Worm (Caenorhabditis elegans) whole organism, mixed stage, embryonic: Measurements from ENCODE around the gene C13A2.12.

Experiments
- M03D4.4 ChIP-seq: sonication (generic microtip); optimal IDR thresholded peaks from 2 replicates; lab custom pipeline; 2017; ENCODE audit warnings: mild to moderate bottlenecking, missing genetic modification characterization, missing compliant biosample characterization
- bed-3 ChIP-seq: fragments of 200-800 bp; sonication (Bioruptor generic); optimal IDR thresholded peaks from 3 replicates; lab custom pipeline; 2018; ENCODE audit warnings: mild to moderate bottlenecking, missing genetic modification characterization, moderate library complexity, missing compliant biosample characterization
- blmp-1 ChIP-seq: fragments of 150-350 bp; optimal IDR thresholded peaks from 2 replicates; lab custom pipeline; 2014; ENCODE audit warnings: missing biosample characterization, missing genetic modification characterization
- ceh-39 ChIP-seq: fragments of 150-350 bp; optimal IDR thresholded peaks from 2 replicates; lab custom pipeline; 2014; ENCODE audit warnings: missing biosample characterization, missing genetic modification characterization
- ceh-43 ChIP-seq: fragments of 200-800 bp; sonication (Bioruptor generic); optimal IDR thresholded peaks from 2 replicates; lab custom pipeline; 2018; ENCODE audit warnings: mild to moderate bottlenecking, missing genetic modification characterization, moderate library complexity, missing compliant biosample characterization
- ceh-83 ChIP-seq: fragments of 200-800 bp; sonication (Bioruptor generic); optimal IDR thresholded peaks from 2 replicates; lab custom pipeline; 2018; ENCODE audit warnings: mild to moderate bottlenecking, missing genetic modification characterization, missing compliant biosample characterization
- ces-1 ChIP-seq: fragments of 150-350 bp; optimal IDR thresholded peaks from 2 replicates; lab custom pipeline; 2014; ENCODE audit warnings: missing biosample characterization, missing genetic modification reagents, missing genetic modification characterization
- cnd-1 ChIP-seq: fragments of 200-800 bp; sonication (Bioruptor generic); optimal IDR thresholded peaks from 2 replicates; lab custom pipeline; 2018; ENCODE audit warnings: mild to moderate bottlenecking, missing genetic modification characterization, missing compliant biosample characterization
- drap-1 ChIP-seq: fragments of 200-800 bp; sonication (Bioruptor generic); optimal IDR thresholded peaks from 3 replicates; lab custom pipeline; 2018; ENCODE audit warnings: mild to moderate bottlenecking, missing genetic modification characterization, missing compliant biosample characterization
- elt-1 ChIP-seq: sonication (generic microtip); optimal IDR thresholded peaks from 2 replicates; lab custom pipeline; 2017; ENCODE audit warnings: missing genetic modification characterization, mild to moderate bottlenecking, missing compliant biosample characterization, antibody characterized with exemption, moderate library complexity, borderline replicate concordance; ENCODE audit not compliant: insufficient read depth
- elt-3 ChIP-seq: fragments of 150-350 bp; optimal IDR thresholded peaks from 2 replicates; lab custom pipeline; 2014; ENCODE audit warnings: missing biosample characterization, missing genetic modification characterization
- flh-1 ChIP-seq: fragments of 200-800 bp; sonication (Bioruptor generic); optimal IDR thresholded peaks from 2 replicates; lab custom pipeline; 2018; ENCODE audit warnings: mild to moderate bottlenecking, missing genetic modification characterization, moderate library complexity, missing compliant biosample characterization
- ham-2 ChIP-seq: fragments of 200-800 bp; sonication (Bioruptor generic); optimal IDR thresholded peaks from 2 replicates; lab custom pipeline; 2018; ENCODE audit warnings: mild to moderate bottlenecking, missing genetic modification characterization, missing compliant biosample characterization
- hlh-1 ChIP-seq: fragments of 150-350 bp; optimal IDR thresholded peaks from 2 replicates; lab custom pipeline; 2014; ENCODE audit warnings: missing biosample characterization, missing genetic modification reagents, missing genetic modification characterization
- lin-13 ChIP-seq: fragments of 150-350 bp; optimal IDR thresholded peaks from 2 replicates; lab custom pipeline; 2014; ENCODE audit warnings: missing biosample characterization, missing genetic modification characterization
- lin-32 ChIP-seq: fragments of 200-800 bp; sonication (Bioruptor generic); optimal IDR thresholded peaks from 2 replicates; lab custom pipeline; 2018; ENCODE audit warnings: mild to moderate bottlenecking, missing genetic modification characterization, missing compliant biosample characterization
- lsy-2 ChIP-seq: fragments of 150-350 bp; optimal IDR thresholded peaks from 2 replicates; lab custom pipeline; 2014; ENCODE audit warnings: missing biosample characterization, missing genetic modification characterization
- mab-5 ChIP-seq: fragments of 150-350 bp; optimal IDR thresholded peaks from 2 replicates; lab custom pipeline; 2014; ENCODE audit warnings: missing biosample characterization, missing genetic modification characterization
- mep-1 ChIP-seq: fragments of 150-350 bp; optimal IDR thresholded peaks from 2 replicates; lab custom pipeline; 2017; ENCODE audit warnings: missing biosample characterization, missing genetic modification reagents, missing genetic modification characterization, inconsistent platforms
- mls-2 ChIP-seq: sonication (generic microtip); optimal IDR thresholded peaks from 2 replicates; lab custom pipeline; 2016; ENCODE audit warnings: mild to moderate bottlenecking, missing genetic modification characterization, moderate library complexity, missing compliant biosample characterization
- nhr-12 ChIP-seq: fragments of 150-350 bp; optimal IDR thresholded peaks from 2 replicates; lab custom pipeline; 2014; ENCODE audit warnings: missing biosample characterization, missing genetic modification characterization
- nhr-2 ChIP-seq: fragments of 150-350 bp; optimal IDR thresholded peaks from 2 replicates; lab custom pipeline; 2014; ENCODE audit warnings: missing biosample characterization, missing genetic modification characterization
- nhr-237 ChIP-seq: fragments of 150-350 bp; optimal IDR thresholded peaks from 2 replicates; lab custom pipeline; 2014; ENCODE audit warnings: missing biosample characterization, missing genetic modification characterization
- nhr-28 ChIP-seq: fragments of 150-350 bp; optimal IDR thresholded peaks from 2 replicates; lab custom pipeline; 2014; ENCODE audit warnings: missing biosample characterization, missing genetic modification characterization
- nhr-76 ChIP-seq: sonication (generic microtip); optimal IDR thresholded peaks from 2 replicates; lab custom pipeline; 2017; ENCODE audit warnings: missing biosample characterization, missing genetic modification characterization
- pha-4 ChIP-seq: fragments of 150-350 bp; optimal IDR thresholded peaks from 2 replicates; lab custom pipeline; 2018; ENCODE audit warnings: missing biosample characterization, missing genetic modification reagents, missing genetic modification characterization
- sem-2 ChIP-seq: fragments of 200-800 bp; sonication (Bioruptor generic); optimal IDR thresholded peaks from 2 replicates; lab custom pipeline; 2018; ENCODE audit warnings: mild to moderate bottlenecking, missing genetic modification characterization, missing compliant biosample characterization
- snpc-4 ChIP-seq: fragments of 150-350 bp; optimal IDR thresholded peaks from 2 replicates; lab custom pipeline; 2014; ENCODE audit warnings: missing biosample characterization, missing genetic modification characterization
- sptf-1 ChIP-seq: sonication (generic microtip); optimal IDR thresholded peaks from 2 replicates; lab custom pipeline; 2017; ENCODE audit warnings: mild to moderate bottlenecking, missing genetic modification characterization, moderate library complexity, missing compliant biosample characterization
- tbx-8 ChIP-seq: fragments of 200-800 bp; sonication (Bioruptor generic); optimal IDR thresholded peaks from 2 replicates; lab custom pipeline; 2018; ENCODE audit warnings: mild to moderate bottlenecking, missing genetic modification characterization, moderate library complexity, missing compliant biosample characterization
- unc-120 ChIP-seq: sonication (generic microtip); optimal IDR thresholded peaks from 2 replicates; lab custom pipeline; 2017; ENCODE audit warnings: missing genetic modification characterization, missing compliant biosample characterization; ENCODE audit not compliant: poor library complexity, severe bottlenecking
- unc-39 ChIP-seq: fragments of 150-350 bp; optimal IDR thresholded peaks from 2 replicates; lab custom pipeline; 2014; ENCODE audit warnings: missing biosample characterization, missing genetic modification characterization
- unc-62 ChIP-seq: fragments of 150-350 bp; optimal IDR thresholded peaks from 2 replicates; lab custom pipeline; 2014; ENCODE audit warnings: missing biosample characterization, missing genetic modification reagents, missing genetic modification characterization
- zip-8 ChIP-seq: fragments of 150-350 bp; optimal IDR thresholded peaks from 2 replicates; lab custom pipeline; 2014; ENCODE audit warnings: missing biosample characterization, missing genetic modification characterization
- ztf-11 ChIP-seq: fragments of 150-350 bp; optimal IDR thresholded peaks from 2 replicates; lab custom pipeline; 2014; ENCODE audit warnings: missing biosample characterization, missing genetic modification characterization

C13A2.12 gene

ce11 chrV:7230847-7231246, 28.2 kb upstream of the C13A2.12 start, which contains the start of the genes gei-6 and krr-1 (continued):
- TF ChIP-seq elt-3 (tag; lab: Kevin White, UChicago) (peak; percentile 1), snpc-4 (tag; lab: Kevin White, UChicago) (no peak), mep-1 (tag; lab: Kevin White, UChicago) (peak; percentile 82), nhr-237 (peak; percentile 39), elt-1 (tag; lab: Kevin White, UChicago) (peak; percentile 60)

- TF ChIP-seq cnd-1 (tag; lab: Kevin White, UChicago), result no peak
- no peak for TF ChIP-seq mep-1 (tag; lab: Kevin White, UChicago)
- TF ChIP-seq blmp-1 (tag; lab: Kevin White, UChicago), result no peak
- no peak for TF ChIP-seq sptf-1 (tag; lab: Kevin White, UChicago)
- TF ChIP-seq nhr-237, result no peak
- no peak for TF ChIP-seq ces-1 (GFP tag; lab: Kevin White, UChicago)
- TF ChIP-seq zip-8 (tag; lab: Kevin White, UChicago), result no peak
- no peak for TF ChIP-seq mab-5
- TF ChIP-seq M03D4.4 (tag; lab: Kevin White, UChicago), result no peak
- no peak for TF ChIP-seq lsy-2 (tag; lab: Kevin White, UChicago)
- no peak for TF ChIP-seq lin-13 (tag; lab: Kevin White, UChicago)
- TF ChIP-seq elt-1 (tag; lab: Kevin White, UChicago), result no peak
- no peak for TF ChIP-seq tbx-8 (GFP tag; lab: Kevin White, UChicago)
- no peak for TF ChIP-seq lin-32 (GFP tag; lab: Kevin White, UChicago)
These were observed 27.5 kb upstream of the C13A2.12 start for ce11 chrV:7231524-7231923.

ce11 chrV:7234726-7235125, 24.3 kb upstream of the C13A2.12 start, which contains the start of gene C05C8.5:
Gene C05C8.5, minus strand, starts transcription at chrV:7234826.
- TF ChIP-seq mab-5 (no peak), unc-62 (GFP tag; lab: Kevin White, UChicago) (no peak), pha-4 (tag; lab: Kevin White, UChicago) (no peak)

- no peak for TF ChIP-seq cnd-1 (tag; lab: Kevin White, UChicago)
- TF ChIP-seq unc-120 (tag; lab: Kevin White, UChicago), result no peak
These were observed 22.4 kb upstream of the C13A2.12 start for ce11 chrV:7236694-7237093.

- TF ChIP-seq M03D4.4 (tag; lab: Kevin White, UChicago), result no peak
- no peak for TF ChIP-seq blmp-1 (tag; lab: Kevin White, UChicago)
- no peak for TF ChIP-seq ceh-43 (GFP tag; lab: Kevin White, UChicago)
- TF ChIP-seq, all 35 proteins: peak for 0
These were observed 22.2 kb upstream of the C13A2.12 start, which contains the start of gene hpo-9 for ce11 chrV:7237094-7237132. Gene hpo-9, minus strand, starts transcription at chrV:7237130.

ce11 chrV:7237133-7237532, 21.9 kb upstream of the C13A2.12 start, which contains the start of gene hyls-1:
Gene hyls-1, plus strand, starts transcription at chrV:7237381.
- TF ChIP-seq hlh-1, result peak; percentile 21
- no peak for TF ChIP-seq M03D4.4 (tag; lab: Kevin White, UChicago)
- TF ChIP-seq tbx-8 (GFP tag; lab: Kevin White, UChicago), result no peak
- TF ChIP-seq mab-5, result peak; percentile 10
- no peak for TF ChIP-seq unc-39 (tag; lab: Kevin White, UChicago)
- TF ChIP-seq blmp-1 (tag; lab: Kevin White, UChicago), result no peak
- peak; percentile 64 for TF ChIP-seq mep-1 (tag; lab: Kevin White, UChicago)
- peak; percentile 33 for TF ChIP-seq lin-13 (tag; lab: Kevin White, UChicago)
- peak; percentile 9 for TF ChIP-seq nhr-2 (tag; lab: Kevin White, UChicago)
- TF ChIP-seq nhr-237, result peak; percentile 82
- TF ChIP-seq mls-2 (tag; lab: Kevin White, UChicago), result no peak
- TF ChIP-seq elt-1 (tag; lab: Kevin White, UChicago), result no peak
- no peak for TF ChIP-seq nhr-12 (tag; lab: Kevin White, UChicago)
- TF ChIP-seq sptf-1 (tag; lab: Kevin White, UChicago), result no peak
- TF ChIP-seq unc-62 (GFP tag; lab: Kevin White, UChicago), result no peak
- TF ChIP-seq ces-1 (GFP tag; lab: Kevin White, UChicago), result peak; percentile 73
- TF ChIP-seq lin-32 (GFP tag; lab: Kevin White, UChicago), result no peak
- TF ChIP-seq cnd-1 (tag; lab: Kevin White, UChicago), result no peak
- TF ChIP-seq nhr-76 (tag; lab: Kevin White, UChicago), result no peak
- TF ChIP-seq ceh-39 (tag; lab: Kevin White, UChicago), result peak; percentile 62
- no peak for TF ChIP-seq sem-2 (GFP tag; lab: Kevin White, UChicago)
- no peak for TF ChIP-seq nhr-28
- no peak for TF ChIP-seq ceh-43 (GFP tag; lab: Kevin White, UChicago)
- TF ChIP-seq ztf-11 (tag; lab: Kevin White, UChicago), result no peak
- TF ChIP-seq lsy-2 (tag; lab: Kevin White, UChicago), result peak; percentile 76
- TF ChIP-seq bed-3 (GFP tag; lab: Kevin White, UChicago), result no peak
- no peak for TF ChIP-seq elt-3 (tag; lab: Kevin White, UChicago)
- no peak for TF ChIP-seq ceh-83 (GFP tag; lab: Kevin White, UChicago)
- no peak for TF ChIP-seq flh-1
- no peak for TF ChIP-seq snpc-4 (tag; lab: Kevin White, UChicago)
- no peak for TF ChIP-seq ham-2 (GFP tag; lab: Kevin White, UChicago)
- no peak for TF ChIP-seq drap-1 (GFP tag; lab: Kevin White, UChicago)
- TF ChIP-seq unc-120 (tag; lab: Kevin White, UChicago), result peak; percentile 93
- TF ChIP-seq pha-4 (tag; lab: Kevin White, UChicago), result peak; percentile 42
- no peak for TF ChIP-seq zip-8 (tag; lab: Kevin White, UChicago)
